Worm (Caenorhabditis elegans): ENCODE results near the gene drl-1.

Gene drl-1

DNA sequence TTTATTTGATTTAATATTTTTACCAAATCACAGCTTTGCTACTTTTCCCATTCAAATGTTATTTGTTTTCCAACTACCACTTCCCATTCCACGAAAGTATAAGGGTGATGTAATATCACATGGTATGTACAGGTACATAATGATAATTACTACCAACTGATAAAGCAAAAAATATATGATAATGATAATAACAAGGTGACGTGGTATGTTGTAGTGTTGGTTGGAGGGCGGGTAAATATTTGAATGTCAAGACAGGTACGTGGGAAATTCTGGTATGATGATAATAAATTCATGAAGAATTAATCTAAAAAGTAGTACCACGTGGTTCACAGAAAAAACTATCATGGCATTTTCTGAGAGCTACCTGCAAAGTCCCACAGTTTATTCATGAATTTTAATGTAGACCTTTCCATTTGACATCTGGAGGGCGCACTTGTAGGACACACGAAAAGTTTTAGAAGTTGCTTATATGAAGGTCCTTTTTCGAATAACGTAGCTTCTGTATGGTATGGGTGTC, 33.0 kb upstream of the drl-1 start:
- TF ChIP-seq grh-1 (GFP tag; IDR thresholded peaks at IDR 0.05) (no peak), nhr-20 (tag; optimal IDR thresholded peaks at IDR 0.05) (peak; percentile 49), tbx-2 (tag; optimal IDR thresholded peaks at IDR 0.05) (peak; percentile 9), nhr-19 (GFP tag; conservative IDR thresholded peaks at IDR 0.05) (peak; percentile 28; the same call in 1 of the 2 replicates), efl-3 (GFP tag; optimal IDR thresholded peaks at IDR 0.05) (no peak), fkh-8 (tag; optimal IDR thresholded peaks at IDR 0.05) (no peak), snu-23 (GFP tag; optimal IDR thresholded peaks at IDR 0.05) (peak; percentile 48), ceh-63 (GFP tag; optimal IDR thresholded peaks at IDR 0.05) (no peak), unc-98 (GFP tag; IDR thresholded peaks at IDR 0.05) (no peak), unc-130 (tag; optimal IDR thresholded peaks at IDR 0.05) (no peak), zag-1 (tag; optimal IDR thresholded peaks at IDR 0.05) (no peak), egl-13 (tag; optimal IDR thresholded peaks at IDR 0.05) (no peak), ces-1 (GFP tag; optimal IDR thresholded peaks at IDR 0.05) (no peak), efl-1 (optimal IDR thresholded peaks at IDR 0.05) (no peak), efl-1 (GFP tag; optimal IDR thresholded peaks at IDR 0.05 in 1 of 2) (peak in 1 of 2 experiments; percentile 90), lir-3 (tag; optimal IDR thresholded peaks at IDR 0.05; ENCODE audit: poor library complexity) (peak; percentile 23), mep-1 (tag; optimal IDR thresholded peaks at IDR 0.05) (no peak), hlh-4 (tag; optimal IDR thresholded peaks at IDR 0.05) (no peak), lin-35 (GFP tag; optimal IDR thresholded peaks at IDR 0.05) (peak in 1 of 2 experiments; percentile 26), nhr-90 (tag; optimal IDR thresholded peaks at IDR 0.05; ENCODE audit: poor library complexity) (peak; percentile 78), aha-1 (tag; optimal IDR thresholded peaks at IDR 0.05) (no peak), hpl-2 (GFP tag; optimal IDR thresholded peaks at IDR 0.05) (peak; percentile 25), nhr-47 (tag; optimal IDR thresholded peaks at IDR 0.05) (peak; percentile 22), jun-1 (tag; optimal IDR thresholded peaks at IDR 0.05) (peak; percentile 76), nhr-85 (tag) (peak; percentile 39), elt-2 (tag; optimal IDR thresholded peaks at IDR 0.05) (peak; percentile 96), dsc-1 (tag; optimal IDR thresholded peaks at IDR 0.05) (no peak), ama-1 (optimal IDR thresholded peaks at IDR 0.05) (peak; percentile 20), pax-3 (tag; optimal IDR thresholded peaks at IDR 0.05) (no peak), pqm-1 (tag; optimal IDR thresholded peaks at IDR 0.05) (peak; percentile 96), nhr-71 (tag; optimal IDR thresholded peaks at IDR 0.05) (peak; percentile 50), ceh-88 (GFP tag; IDR thresholded peaks at IDR 0.05) (no peak), irx-1 (tag; optimal IDR thresholded peaks at IDR 0.05) (no peak), lin-39 (tag; optimal IDR thresholded peaks at IDR 0.05) (no peak), ets-5 (GFP tag; IDR thresholded peaks at IDR 0.05) (no peak), unc-30 (tag; optimal IDR thresholded peaks at IDR 0.05) (no peak), nhr-77 (tag; optimal IDR thresholded peaks at IDR 0.05) (no peak)

DNA sequence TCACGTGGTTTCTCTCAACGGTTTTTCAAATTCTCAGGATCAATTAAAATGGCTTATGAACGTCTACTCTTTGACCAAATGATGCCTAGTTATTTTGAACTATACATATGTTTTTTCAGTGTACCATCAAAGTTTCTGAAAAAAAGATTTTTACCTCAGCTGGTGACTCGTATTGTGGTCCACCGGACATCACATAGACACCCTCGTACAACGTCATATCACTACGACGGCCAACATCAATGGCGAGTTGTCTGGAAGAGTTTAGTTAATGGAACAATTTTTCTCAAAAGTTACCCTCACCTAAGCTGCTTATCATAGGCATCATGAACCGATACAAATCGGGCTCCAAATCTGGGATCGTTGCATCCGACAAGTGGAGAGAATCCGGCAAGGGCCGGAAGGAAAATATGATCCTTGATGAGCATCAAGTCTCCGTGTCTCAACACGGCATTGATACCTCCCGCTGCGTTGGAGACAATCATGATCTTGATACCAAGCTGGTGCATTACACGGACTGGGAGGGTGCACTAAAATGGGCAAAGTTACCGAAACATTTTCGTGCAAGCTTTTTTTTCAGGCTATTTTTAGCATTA, 31.6 kb upstream of the drl-1 start:
- TF ChIP-seq lin-35 (GFP tag; optimal IDR thresholded peaks at IDR 0.05) (no peak), tbx-2 (tag; optimal IDR thresholded peaks at IDR 0.05) (no peak), lin-14 (GFP tag; optimal IDR thresholded peaks at IDR 0.05) (no peak), nhr-71 (tag; optimal IDR thresholded peaks at IDR 0.05) (no peak), efl-1 (optimal IDR thresholded peaks at IDR 0.05) (no peak), efl-1 (GFP tag; optimal IDR thresholded peaks at IDR 0.05 in 1 of 2) (peak in 1 of 2 experiments; percentile 79), blmp-1 (tag; optimal IDR thresholded peaks at IDR 0.05) (no peak), ceh-90 (tag; optimal IDR thresholded peaks at IDR 0.05) (no peak), zag-1 (tag; optimal IDR thresholded peaks at IDR 0.05) (no peak), dpl-1 (GFP tag; optimal IDR thresholded peaks at IDR 0.05) (no peak), sup-37 (GFP tag; optimal IDR thresholded peaks at IDR 0.05) (no peak), lin-13 (GFP tag; optimal IDR thresholded peaks at IDR 0.05) (no peak), fkh-8 (tag; optimal IDR thresholded peaks at IDR 0.05) (no peak), ztf-4 (tag; optimal IDR thresholded peaks at IDR 0.05) (no peak), egl-27 (tag; optimal IDR thresholded peaks at IDR 0.05) (no peak), alr-1 (tag; optimal IDR thresholded peaks at IDR 0.05; ENCODE audit: borderline replicate concordance) (no peak), nhr-85 (tag) (peak; percentile 77), ets-5 (GFP tag; IDR thresholded peaks at IDR 0.05) (no peak), lin-15B (tag; optimal IDR thresholded peaks at IDR 0.05) (no peak), ceh-8 (GFP tag; optimal IDR thresholded peaks at IDR 0.05) (no peak), ceh-63 (GFP tag; optimal IDR thresholded peaks at IDR 0.05) (no peak), ztf-11 (tag; optimal IDR thresholded peaks at IDR 0.05) (no peak), vab-15 (tag; optimal IDR thresholded peaks at IDR 0.05) (no peak), pax-3 (tag; optimal IDR thresholded peaks at IDR 0.05) (no peak), elt-2 (tag; optimal IDR thresholded peaks at IDR 0.05) (peak; percentile 10), jun-1 (tag; optimal IDR thresholded peaks at IDR 0.05) (no peak)
